Worm (Caenorhabditis elegans): ENCODE results near the gene nrfl-1.

Gene nrfl-1

DNA sequence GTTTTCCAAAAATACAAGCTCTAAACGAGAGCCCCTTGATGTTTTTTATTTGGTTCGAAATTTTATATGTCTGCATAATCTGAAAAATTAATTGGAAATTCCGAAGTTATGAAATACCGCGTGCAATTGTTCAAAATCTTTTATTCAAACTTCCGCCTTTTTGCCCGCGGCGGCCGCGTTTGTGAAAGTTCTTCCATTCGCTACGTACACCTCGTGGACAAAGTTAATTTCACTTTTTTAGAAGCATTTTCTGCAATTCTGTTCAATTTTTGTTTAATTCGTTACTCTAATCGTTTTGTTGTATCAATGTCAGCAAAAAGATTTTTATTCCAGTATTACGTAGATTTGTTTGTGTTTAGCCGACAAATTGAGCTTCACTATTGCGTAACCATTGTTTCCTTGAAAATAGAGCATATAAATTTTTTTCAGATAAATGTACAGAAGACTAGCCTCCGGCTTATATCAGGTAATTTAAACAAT is 44.6 kb upstream of the nrfl-1 start, which contains the start of gene mppb-1 (continued):
- TF ChIP-seq hlh-13 (GFP tag; optimal IDR thresholded peaks at IDR 0.05) (peak; percentile 56), hlh-8 (tag; optimal IDR thresholded peaks at IDR 0.05) (peak; percentile 85), ref-2 (tag; optimal IDR thresholded peaks at IDR 0.05) (peak; percentile 64), K02D7.2 (tag; optimal IDR thresholded peaks at IDR 0.05) (no peak)

DNA sequence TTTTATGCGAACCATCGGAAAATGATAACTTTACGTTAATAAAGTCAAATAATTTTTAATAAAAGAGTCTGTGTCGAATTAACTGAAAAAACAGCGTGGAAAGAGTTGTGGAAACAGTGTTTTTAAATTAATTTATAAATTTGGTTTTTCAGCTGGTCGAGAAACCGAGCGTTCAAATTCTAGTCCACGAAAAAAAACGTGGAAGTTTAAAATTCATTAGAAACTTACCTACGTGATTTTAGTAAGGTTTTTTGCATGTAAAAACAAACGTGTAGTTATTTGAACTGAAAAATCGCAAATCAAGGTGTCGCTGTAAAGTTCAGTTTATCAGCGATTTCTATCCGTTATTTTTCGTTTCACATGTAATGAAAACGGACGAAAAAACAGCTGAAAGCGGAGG is 40.4 kb upstream of the nrfl-1 start, which contains the start of gene mans-4:
TSS of gene mans-4 (minus strand) at position 101 of the 400 bp plus-strand sequence.
- no peak for TF ChIP-seq ceh-9 (tag; optimal IDR thresholded peaks at IDR 0.05)
- no peak for TF ChIP-seq pat-9 (tag; optimal IDR thresholded peaks at IDR 0.05)
- no peak for TF ChIP-seq ceh-24 (tag; optimal IDR thresholded peaks at IDR 0.05)
- no peak for TF ChIP-seq syd-9 (tag; optimal IDR thresholded peaks at IDR 0.05)
- TF ChIP-seq nfya-1 (tag; optimal IDR thresholded peaks at IDR 0.05) = no peak
- TF ChIP-seq hlh-15 (tag; optimal IDR thresholded peaks at IDR 0.05) = no peak
- TF ChIP-seq fkh-10 (GFP tag; optimal IDR thresholded peaks at IDR 0.05) = no peak
- no peak for TF ChIP-seq hlh-13 (GFP tag; optimal IDR thresholded peaks at IDR 0.05)
- TF ChIP-seq ama-1 (optimal IDR thresholded peaks at IDR 0.05) = no peak
- TF ChIP-seq ceh-19 (GFP tag; optimal IDR thresholded peaks at IDR 0.05) = no peak
- TF ChIP-seq K09A11.1 (tag; optimal IDR thresholded peaks at IDR 0.05; ENCODE audit: insufficient read depth) = no peak
- no peak for TF ChIP-seq eyg-1 (tag; optimal IDR thresholded peaks at IDR 0.05)
- no peak for TF ChIP-seq nhr-232 (tag; optimal IDR thresholded peaks at IDR 0.05)
- TF ChIP-seq lin-11 (tag; optimal IDR thresholded peaks at IDR 0.05) = no peak
- TF ChIP-seq ets-4 (tag; optimal IDR thresholded peaks at IDR 0.05) = no peak
- TF ChIP-seq ztf-16 (tag; optimal IDR thresholded peaks at IDR 0.05) = no peak

DNA sequence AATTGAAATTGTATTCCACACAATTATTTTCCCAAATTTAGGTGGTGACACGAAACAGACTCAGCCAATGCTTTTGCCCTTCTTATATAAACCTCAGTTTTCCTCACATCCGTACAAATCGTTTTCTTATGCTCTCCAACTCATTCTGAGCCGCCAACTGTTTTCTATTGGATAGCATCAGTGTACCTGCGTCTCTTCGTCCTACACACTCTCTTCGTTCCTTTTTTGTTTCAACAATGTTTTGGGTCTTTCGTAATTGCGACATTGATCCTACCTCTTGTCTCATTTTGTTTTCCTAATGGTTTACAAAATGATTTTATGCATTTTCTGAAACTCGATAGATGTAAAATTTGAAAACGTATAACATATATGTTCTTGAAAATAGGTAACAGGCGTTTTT is 39.6 kb upstream of the nrfl-1 start:
- TF ChIP-seq madf-2 (tag; optimal IDR thresholded peaks at IDR 0.05) = no peak
- peak; percentile 19 for TF ChIP-seq nfya-1 (tag; optimal IDR thresholded peaks at IDR 0.05)

DNA sequence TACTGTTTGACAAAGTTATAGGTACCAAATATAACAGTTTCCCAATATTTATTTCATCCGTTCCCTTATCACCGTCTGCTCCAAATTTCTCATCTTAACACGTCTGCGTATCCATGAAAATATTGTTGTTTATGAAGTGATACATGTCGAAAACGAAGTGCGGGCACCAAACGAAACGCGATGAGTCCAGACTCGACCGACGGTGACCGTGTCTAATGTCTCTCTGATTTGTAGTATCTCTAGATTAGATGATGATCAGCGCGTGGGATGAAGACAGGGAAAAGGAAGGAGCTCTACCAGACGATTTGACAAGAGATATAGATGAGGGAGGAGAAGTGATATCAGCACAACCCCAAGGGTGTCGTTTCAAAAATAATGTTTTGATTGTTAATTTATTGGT is 38.7 kb upstream of the nrfl-1 start:
- TF ChIP-seq ceh-18 (tag; optimal IDR thresholded peaks at IDR 0.05) (peak; percentile 68), ceh-48 (tag; optimal IDR thresholded peaks at IDR 0.05) (no peak), unc-55 (GFP tag; optimal IDR thresholded peaks at IDR 0.05) (peak; percentile 78), dmd-4 (tag; optimal IDR thresholded peaks at IDR 0.05; ENCODE audit: borderline replicate concordance) (no peak)

DNA sequence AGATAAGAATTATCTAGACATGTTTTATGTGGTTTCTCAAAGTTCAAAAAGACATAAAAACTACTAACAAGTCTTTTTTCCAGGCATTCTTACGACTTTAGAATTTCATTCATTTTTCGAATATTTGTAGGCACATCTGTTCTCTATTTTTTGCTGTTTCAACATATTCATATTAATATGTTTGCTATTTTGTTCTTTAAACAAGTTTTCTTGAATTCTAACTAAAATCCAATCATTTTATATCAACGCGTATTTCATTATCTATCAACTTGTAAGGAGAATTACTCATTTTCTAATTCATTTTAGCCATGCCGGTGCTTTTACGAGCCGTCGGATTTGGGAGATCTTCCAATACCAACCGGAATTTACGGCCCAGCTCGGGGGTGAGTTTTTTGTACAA is 36.8 kb upstream of the nrfl-1 start, which contains the start of gene twk-8:
TSS of gene twk-8 (plus strand) at position 301 of the 400 bp plus-strand sequence.
- TF ChIP-seq ceh-14 (tag; optimal IDR thresholded peaks at IDR 0.05) (no peak), ceh-48 (tag; optimal IDR thresholded peaks at IDR 0.05) (no peak), hlh-6 (tag; optimal IDR thresholded peaks at IDR 0.05) (no peak), T23F11.4 (GFP tag; optimal IDR thresholded peaks at IDR 0.05) (no peak), pat-9 (tag; optimal IDR thresholded peaks at IDR 0.05) (no peak), ceh-45 (GFP tag; IDR thresholded peaks at IDR 0.05) (no peak), ceh-9 (tag; optimal IDR thresholded peaks at IDR 0.05) (no peak), ceh-19 (GFP tag; optimal IDR thresholded peaks at IDR 0.05) (no peak), gmeb-2 (tag; optimal IDR thresholded peaks at IDR 0.05) (no peak), ref-2 (tag; optimal IDR thresholded peaks at IDR 0.05) (no peak), fax-1 (tag; optimal IDR thresholded peaks at IDR 0.05) (no peak), odd-2 (tag; optimal IDR thresholded peaks at IDR 0.05) (no peak), sdc-2 (tag; optimal IDR thresholded peaks at IDR 0.05) (no peak), ceh-30 (tag; optimal IDR thresholded peaks at IDR 0.05) (no peak), ceh-2 (tag; optimal IDR thresholded peaks at IDR 0.05) (no peak), lin-11 (tag; optimal IDR thresholded peaks at IDR 0.05) (no peak), lim-6 (tag; optimal IDR thresholded peaks at IDR 0.05) (no peak)
